Fruit fly (Drosophila melanogaster): ENCODE results near the gene Nup58.
A peak's percentile ranks its signal among the peaks of the same experiment; 100 is the strongest.

Gene Nup58

dm6 chr3R:19620953-19621352, 23.9 kb upstream of the Nup58 start (continued):
- TF ChIP-seq Lim3 (GFP tag; IDR thresholded peaks at IDR 0.05) (no peak), pzg (GFP tag; optimal IDR thresholded peaks at IDR 0.05) (no peak), NFAT (GFP tag; IDR thresholded peaks at IDR 0.05) (0 out of 2 replicates have a peak, but pooled peaks have one; percentile 13), oc (tag; optimal IDR thresholded peaks at IDR 0.05) (peak; percentile 39), Fer2 (tag; optimal IDR thresholded peaks at IDR 0.05) (no peak), CG4854 (GFP tag; optimal IDR thresholded peaks at IDR 0.05) (no peak), Dref (GFP tag; IDR thresholded peaks at IDR 0.05) (no peak), Myb (GFP tag; optimal IDR thresholded peaks at IDR 0.05) (no peak), jumu (GFP tag; optimal IDR thresholded peaks at IDR 0.05) (no peak), CG14710 (tag; optimal IDR thresholded peaks at IDR 0.05) (no peak), CG7987 (GFP tag; optimal IDR thresholded peaks at IDR 0.05) (no peak), tna (GFP tag; IDR thresholded peaks at IDR 0.05; ENCODE audit: partially characterized antibody) (no peak), CG17328 (GFP tag; IDR thresholded peaks at IDR 0.05) (no peak), gt (GFP tag; IDR thresholded peaks at IDR 0.05) (no peak), CG1529 (GFP tag; optimal IDR thresholded peaks at IDR 0.05) (no peak), CG2199 (GFP tag; IDR thresholded peaks at IDR 0.05) (no peak), scrt (GFP tag; optimal IDR thresholded peaks at IDR 0.05) (no peak), CG3838 (GFP tag; optimal IDR thresholded peaks at IDR 0.05) (no peak), D19A (tag; optimal IDR thresholded peaks at IDR 0.05) (no peak), H15 (GFP tag; IDR thresholded peaks at IDR 0.05) (no peak), CG3163 (GFP tag; optimal IDR thresholded peaks at IDR 0.05) (no peak), wek (GFP tag; optimal IDR thresholded peaks at IDR 0.05) (no peak), cad (GFP tag; optimal IDR thresholded peaks at IDR 0.05) (no peak), Blimp-1 (GFP tag; optimal IDR thresholded peaks at IDR 0.05) (no peak), BEAF-32 (GFP tag; optimal IDR thresholded peaks at IDR 0.05) (no peak), fru (optimal IDR thresholded peaks at IDR 0.05) (no peak), ro (GFP tag; IDR thresholded peaks at IDR 0.05) (no peak), dpn (GFP tag; optimal IDR thresholded peaks at IDR 0.05) (no peak), en (GFP tag; optimal IDR thresholded peaks at IDR 0.05) (no peak), nerfin-1 (tag; optimal IDR thresholded peaks at IDR 0.05) (no peak), Trl (optimal IDR thresholded peaks at IDR 0.05) (no peak), Trl (GFP tag; optimal IDR thresholded peaks at IDR 0.05) (no peak), CG3407 (GFP tag; optimal IDR thresholded peaks at IDR 0.05) (no peak), dan (GFP tag; IDR thresholded peaks at IDR 0.05) (no peak), toy (GFP tag; IDR thresholded peaks at IDR 0.05) (no peak), Atf6 (GFP tag; IDR thresholded peaks at IDR 0.05) (0 out of 2 replicates have a peak, but pooled peaks have one; percentile 14), sima (GFP tag; optimal IDR thresholded peaks at IDR 0.05) (no peak), CG3995 (GFP tag; optimal IDR thresholded peaks at IDR 0.05) (no peak), sob (GFP tag; IDR thresholded peaks at IDR 0.05) (peak; percentile 20; the same call in 1 of the 2 replicates), CG8765 (GFP tag; IDR thresholded peaks at IDR 0.05) (no peak), sens-2 (GFP tag; IDR thresholded peaks at IDR 0.05) (0 out of 2 replicates have a peak, but pooled peaks have one; percentile 8), pum (GFP tag; optimal IDR thresholded peaks at IDR 0.05) (no peak), ac (GFP tag; optimal IDR thresholded peaks at IDR 0.05) (no peak), CG2889 (GFP tag; IDR thresholded peaks at IDR 0.05) (no peak), sr (GFP tag; IDR thresholded peaks at IDR 0.05) (peak; percentile 12; the same call in 1 of the 3 replicates), emc (GFP tag; optimal IDR thresholded peaks at IDR 0.05) (no peak), row (GFP tag; IDR thresholded peaks at IDR 0.05) (no peak), gem (tag; optimal IDR thresholded peaks at IDR 0.05) (no peak), tap (tag; optimal IDR thresholded peaks at IDR 0.05) (no peak), CG15011 (GFP tag; optimal IDR thresholded peaks at IDR 0.05) (no peak), CG4820 (GFP tag; optimal IDR thresholded peaks at IDR 0.05) (no peak), Max (GFP tag; optimal IDR thresholded peaks at IDR 0.05) (no peak), CG12104 (GFP tag; optimal IDR thresholded peaks at IDR 0.05) (no peak), cas (GFP tag; IDR thresholded peaks at IDR 0.05) (0 out of 2 replicates have a peak, but pooled peaks have one; percentile 9)
